Worm (Caenorhabditis elegans): ENCODE results near the gene cpna-4.

- TF ChIP-seq unc-62 (GFP tag; optimal IDR thresholded peaks at IDR 0.05 in 1 of 2) (no peak), unc-62 (tag; optimal IDR thresholded peaks at IDR 0.05) (no peak), nhr-10 (tag; optimal IDR thresholded peaks at IDR 0.05) (no peak), jun-1 (tag; optimal IDR thresholded peaks at IDR 0.05) (no peak), nhr-237 (tag; optimal IDR thresholded peaks at IDR 0.05) (no peak), mep-1 (tag; optimal IDR thresholded peaks at IDR 0.05) (no peak), daf-16 (GFP tag; optimal IDR thresholded peaks at IDR 0.05) (no peak), daf-16 (tag; optimal IDR thresholded peaks at IDR 0.05) (no peak), nhr-28 (tag; optimal IDR thresholded peaks at IDR 0.05) (no peak), ama-1 (optimal IDR thresholded peaks at IDR 0.05) (no peak)
These were observed 16.8 kb downstream of the cpna-4 start, which contains the start of gene Y73F8A.20 for ce11 chrIV:15378160-15378559.

All from whole organism, L4 larva.